Worm (Caenorhabditis elegans): ENCODE results near the gene F58E2.2.

- TF ChIP-seq ceh-39 (tag; optimal IDR thresholded peaks at IDR 0.05) (no peak), unc-39 (tag; optimal IDR thresholded peaks at IDR 0.05) (no peak), nhr-237 (tag; optimal IDR thresholded peaks at IDR 0.05) (no peak), elt-3 (tag; optimal IDR thresholded peaks at IDR 0.05) (no peak), blmp-1 (tag; optimal IDR thresholded peaks at IDR 0.05) (no peak), snpc-4 (tag; optimal IDR thresholded peaks at IDR 0.05) (no peak), drap-1 (GFP tag; optimal IDR thresholded peaks at IDR 0.05) (no peak), nhr-76 (tag; optimal IDR thresholded peaks at IDR 0.05) (no peak), hlh-1 (tag; optimal IDR thresholded peaks at IDR 0.05) (no peak), ces-1 (GFP tag; optimal IDR thresholded peaks at IDR 0.05) (no peak), M03D4.4 (tag; optimal IDR thresholded peaks at IDR 0.05) (no peak), nhr-12 (tag; optimal IDR thresholded peaks at IDR 0.05) (no peak), ztf-11 (tag; optimal IDR thresholded peaks at IDR 0.05) (no peak), lin-13 (tag; optimal IDR thresholded peaks at IDR 0.05) (no peak)
These were observed at the start of gene F58E2.2 for ce11 chrIV:3469742-3470141.

Measured in whole organism, mixed stage, embryonic.